Worm (Caenorhabditis elegans): Measurements from ENCODE around the gene F15E6.3.

The F15E6.3 gene

ce11 chrIV:4319473-4319872, 24.8 kb downstream of the F15E6.3 start:
- TF ChIP-seq mec-3 (tag; optimal IDR thresholded peaks at IDR 0.05; ENCODE audit: borderline replicate concordance) (no peak), pha-4 (tag; optimal IDR thresholded peaks at IDR 0.05) (no peak), unc-3 (GFP tag; conservative IDR thresholded peaks at IDR 0.05) (no peak), unc-3 (tag; optimal IDR thresholded peaks at IDR 0.05) (no peak), sox-4 (tag; optimal IDR thresholded peaks at IDR 0.05) (no peak), pax-1 (tag; optimal IDR thresholded peaks at IDR 0.05) (no peak)

- TF ChIP-seq ttx-3 (tag; optimal IDR thresholded peaks at IDR 0.05) (no peak), elt-2 (tag; optimal IDR thresholded peaks at IDR 0.05) (no peak), K09A11.1 (tag; optimal IDR thresholded peaks at IDR 0.05; ENCODE audit: insufficient read depth) (no peak), pax-1 (tag; optimal IDR thresholded peaks at IDR 0.05) (no peak), ztf-16 (tag; optimal IDR thresholded peaks at IDR 0.05) (no peak), Y22D7AL.16 (tag; optimal IDR thresholded peaks at IDR 0.05) (no peak), eyg-1 (tag; optimal IDR thresholded peaks at IDR 0.05) (no peak)
These were observed 31.8 kb downstream of the F15E6.3 start, which contains the start of gene trpl-2 for ce11 chrIV:4326445-4326844. Gene trpl-2, plus strand, starts transcription at chrIV:4326654.

ce11 chrIV:4336139-4336851, 41.6 kb downstream of the F15E6.3 start, which contains the start of the genes W03B1.3 and oac-51:
Gene W03B1.3, minus strand, starts transcription at chrIV:4336239.
Gene oac-51, plus strand, starts transcription at chrIV:4336801.
- TF ChIP-seq K02D7.2 (tag; optimal IDR thresholded peaks at IDR 0.05) (no peak), ceh-30 (tag; optimal IDR thresholded peaks at IDR 0.05) (no peak), pha-4 (tag; optimal IDR thresholded peaks at IDR 0.05) (no peak), Y22D7AL.16 (tag; optimal IDR thresholded peaks at IDR 0.05) (no peak), ceh-45 (GFP tag; IDR thresholded peaks at IDR 0.05) (no peak)

ce11 chrIV:4338217-4338616, 43.5 kb downstream of the F15E6.3 start:
- TF ChIP-seq hlh-13 (GFP tag; optimal IDR thresholded peaks at IDR 0.05) = no peak
- no peak for TF ChIP-seq elt-2 (tag; optimal IDR thresholded peaks at IDR 0.05)
- no peak for TF ChIP-seq syd-9 (tag; optimal IDR thresholded peaks at IDR 0.05)
- no peak for TF ChIP-seq hlh-30 (tag; optimal IDR thresholded peaks at IDR 0.05; ENCODE audit: insufficient read depth)
- TF ChIP-seq ets-4 (tag; optimal IDR thresholded peaks at IDR 0.05) = no peak
- no peak for TF ChIP-seq pros-1 (tag; optimal IDR thresholded peaks at IDR 0.05)

DNA sequence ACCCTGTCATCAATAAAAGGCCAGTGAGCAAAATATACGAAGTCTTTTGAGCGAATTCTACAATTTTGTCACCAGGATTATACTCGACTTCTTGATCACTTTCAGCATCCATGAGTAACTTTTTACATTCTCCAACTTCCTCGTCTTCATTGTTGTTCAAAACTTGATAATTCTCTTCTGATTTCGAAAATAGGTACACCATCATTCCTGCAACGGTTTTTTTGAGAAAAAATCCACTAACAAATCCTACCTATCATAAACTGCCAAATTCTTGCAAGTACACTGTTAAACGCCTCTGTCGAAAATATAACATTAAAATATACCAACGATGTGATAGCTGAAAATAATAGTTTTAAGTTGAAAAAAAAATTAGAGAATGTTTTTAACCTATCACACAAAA, 50.1 kb downstream of the F15E6.3 start:
- TF ChIP-seq pat-9 (tag; optimal IDR thresholded peaks at IDR 0.05) = no peak
- TF ChIP-seq npax-4 (tag; optimal IDR thresholded peaks at IDR 0.05) = no peak
- TF ChIP-seq unc-55 (GFP tag; optimal IDR thresholded peaks at IDR 0.05) = no peak
- no peak for TF ChIP-seq fkh-6 (tag; optimal IDR thresholded peaks at IDR 0.05)
- no peak for TF ChIP-seq madf-2 (tag; optimal IDR thresholded peaks at IDR 0.05)
- TF ChIP-seq ceh-14 (tag; optimal IDR thresholded peaks at IDR 0.05) = no peak
